Worm (Caenorhabditis elegans): Measurements from ENCODE around the gene K11H3.3.

The K11H3.3 gene

DNA sequence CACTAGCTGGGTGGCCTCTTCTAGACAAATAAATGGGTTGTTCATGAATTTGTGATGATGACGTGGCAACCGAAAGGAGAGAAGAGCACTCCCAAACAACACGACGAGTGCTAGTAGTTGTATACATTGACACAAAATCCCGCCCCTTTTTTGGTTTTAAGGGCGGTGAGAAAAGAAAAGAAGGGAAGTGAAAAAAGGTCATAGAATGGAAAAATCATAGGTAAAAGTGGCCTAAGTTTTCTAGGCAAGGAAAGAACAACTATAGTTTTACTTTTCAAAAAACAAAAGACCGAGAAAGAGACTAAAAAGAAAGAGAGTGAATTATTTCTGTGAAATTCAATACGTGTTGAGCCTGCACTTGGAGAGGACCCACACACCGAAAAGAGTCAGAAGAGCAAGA, 27.2 kb downstream of the K11H3.3 start, which contains the start of gene ZK757.2:
Gene ZK757.2 (minus strand): TSS at position 101 of the 400 bp plus-strand sequence.
- TF ChIP-seq pat-9 (tag; optimal IDR thresholded peaks at IDR 0.05) (no peak), ceh-34 (tag; optimal IDR thresholded peaks at IDR 0.05) (peak; percentile 57)

DNA sequence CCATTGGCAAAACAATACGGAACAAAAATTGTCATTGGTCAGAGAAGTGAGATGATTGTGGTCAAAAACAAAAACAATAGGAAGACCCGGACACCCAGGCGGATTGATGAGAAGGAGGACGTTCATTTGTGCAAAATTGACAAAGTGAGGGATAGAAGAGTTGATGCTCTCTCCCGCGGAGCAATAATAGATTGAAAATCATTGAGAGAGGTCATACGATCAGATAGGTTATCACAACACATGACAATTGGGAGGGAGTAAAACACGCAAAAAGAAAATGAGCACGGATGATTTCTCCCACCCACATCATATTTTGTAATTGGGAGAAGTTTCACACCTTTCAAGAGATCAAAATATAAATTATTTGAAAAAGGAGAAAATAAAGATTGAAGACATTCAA, 34.0 kb downstream of the K11H3.3 start:
- TF ChIP-seq K09A11.1 (tag; optimal IDR thresholded peaks at IDR 0.05; ENCODE audit: insufficient read depth), result no peak
- TF ChIP-seq sox-4 (tag; optimal IDR thresholded peaks at IDR 0.05), result no peak
- no peak for TF ChIP-seq gmeb-2 (tag; optimal IDR thresholded peaks at IDR 0.05)
- TF ChIP-seq ceh-19 (GFP tag; optimal IDR thresholded peaks at IDR 0.05), result no peak
- no peak for TF ChIP-seq zip-5 (tag; optimal IDR thresholded peaks at IDR 0.05)
- no peak for TF ChIP-seq pha-4 (tag; optimal IDR thresholded peaks at IDR 0.05)
- no peak for TF ChIP-seq unc-86 (tag; optimal IDR thresholded peaks at IDR 0.05)
- no peak for TF ChIP-seq pros-1 (tag; optimal IDR thresholded peaks at IDR 0.05)
- TF ChIP-seq pha-2 (tag; optimal IDR thresholded peaks at IDR 0.05), result no peak
- no peak for TF ChIP-seq ceh-48 (tag; optimal IDR thresholded peaks at IDR 0.05)
- no peak for TF ChIP-seq lim-6 (tag; optimal IDR thresholded peaks at IDR 0.05)
- no peak for TF ChIP-seq pag-3 (tag; optimal IDR thresholded peaks at IDR 0.05; ENCODE audit: borderline replicate concordance)
- TF ChIP-seq madf-2 (tag; optimal IDR thresholded peaks at IDR 0.05), result no peak
- no peak for TF ChIP-seq eyg-1 (tag; optimal IDR thresholded peaks at IDR 0.05)
- no peak for TF ChIP-seq ceh-2 (tag; optimal IDR thresholded peaks at IDR 0.05)
- TF ChIP-seq npax-4 (tag; optimal IDR thresholded peaks at IDR 0.05), result no peak
- no peak for TF ChIP-seq fkh-6 (tag; optimal IDR thresholded peaks at IDR 0.05)
- no peak for TF ChIP-seq unc-3 (GFP tag; conservative IDR thresholded peaks at IDR 0.05)
- TF ChIP-seq unc-3 (tag; optimal IDR thresholded peaks at IDR 0.05), result no peak

DNA sequence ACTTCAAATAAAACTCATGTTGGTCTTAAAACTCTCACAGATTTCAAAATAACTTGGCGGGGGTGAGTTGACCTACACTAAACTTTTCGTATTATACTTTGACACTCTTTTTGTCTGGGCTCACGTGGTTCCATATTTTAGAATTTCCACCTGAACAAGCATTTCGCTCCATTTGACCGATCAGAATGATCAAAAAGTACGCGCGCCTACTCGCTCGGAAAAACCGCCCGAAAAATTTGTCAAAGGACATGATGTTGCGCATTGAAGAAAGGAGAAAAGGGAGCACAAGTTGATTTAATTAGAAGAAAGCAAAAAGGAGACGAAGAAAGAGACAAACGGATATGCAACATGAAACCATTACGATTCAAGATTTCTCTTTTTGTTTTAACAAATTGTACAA, 34.7 kb downstream of the K11H3.3 start:
- TF ChIP-seq K02D7.2 (tag; optimal IDR thresholded peaks at IDR 0.05), result no peak
- TF ChIP-seq unc-42 (tag; optimal IDR thresholded peaks at IDR 0.05), result peak; percentile 82

DNA sequence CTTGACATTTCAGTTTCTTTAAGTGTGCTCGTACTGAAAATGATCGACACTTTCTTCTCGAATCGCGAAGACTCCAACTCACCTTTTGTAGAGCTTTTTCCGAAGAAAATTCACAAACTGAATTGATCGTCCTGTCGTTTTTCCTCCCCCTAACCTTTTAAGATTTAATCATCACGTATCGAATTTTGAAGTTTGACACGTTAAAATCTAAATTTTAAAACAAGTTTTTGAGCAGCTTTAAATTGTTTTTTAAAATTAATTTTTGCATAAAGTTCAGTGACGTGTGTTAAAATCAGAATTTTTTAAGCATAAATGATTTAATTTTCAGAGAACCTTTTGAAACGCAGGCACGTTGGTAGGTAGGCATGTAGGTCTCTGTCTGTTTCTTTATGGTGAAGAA, 39.7 kb downstream of the K11H3.3 start, which contains the start of gene alg-4:
Gene alg-4 (minus strand): TSS at position 101 of the 400 bp plus-strand sequence.
- TF ChIP-seq K02D7.2 (tag; optimal IDR thresholded peaks at IDR 0.05), result no peak
- no peak for TF ChIP-seq ceh-34 (tag; optimal IDR thresholded peaks at IDR 0.05)
- no peak for TF ChIP-seq sdc-2 (tag; optimal IDR thresholded peaks at IDR 0.05)
- no peak for TF ChIP-seq ceh-19 (GFP tag; optimal IDR thresholded peaks at IDR 0.05)
- no peak for TF ChIP-seq fkh-6 (tag; optimal IDR thresholded peaks at IDR 0.05)
- no peak for TF ChIP-seq mec-3 (tag; optimal IDR thresholded peaks at IDR 0.05; ENCODE audit: borderline replicate concordance)
- no peak for TF ChIP-seq hlh-8 (tag; optimal IDR thresholded peaks at IDR 0.05)
- TF ChIP-seq pros-1 (tag; optimal IDR thresholded peaks at IDR 0.05), result no peak
- no peak for TF ChIP-seq ceh-6 (GFP tag; optimal IDR thresholded peaks at IDR 0.05)

DNA sequence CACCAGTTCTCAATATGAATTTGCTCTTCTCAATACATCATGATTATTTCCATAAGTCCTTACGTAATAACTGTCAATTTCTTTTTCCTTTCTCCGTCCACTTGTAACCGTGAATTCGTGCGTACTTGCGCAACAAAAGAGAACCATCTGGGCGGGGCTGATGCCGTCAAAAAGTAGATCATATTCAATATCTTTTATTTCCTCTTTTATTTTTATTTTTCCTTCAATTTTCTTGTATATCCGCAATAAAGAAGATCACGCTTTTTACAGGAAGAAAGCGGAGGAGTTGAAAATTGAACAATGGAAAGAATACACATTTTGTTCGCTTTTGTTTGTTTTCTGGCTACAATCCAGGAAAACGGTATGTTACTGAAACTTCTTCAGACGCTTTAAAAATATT, 41.2 kb downstream of the K11H3.3 start, which contains the start of gene mam-7:
Gene mam-7 (plus strand): TSS at position 301 of the 400 bp plus-strand sequence.
- no peak for TF ChIP-seq odd-2 (tag; optimal IDR thresholded peaks at IDR 0.05)
- TF ChIP-seq fax-1 (tag; optimal IDR thresholded peaks at IDR 0.05), result no peak
- no peak for TF ChIP-seq hlh-30 (tag; optimal IDR thresholded peaks at IDR 0.05; ENCODE audit: insufficient read depth)
- no peak for TF ChIP-seq hlh-6 (tag; optimal IDR thresholded peaks at IDR 0.05)
- no peak for TF ChIP-seq ceh-34 (tag; optimal IDR thresholded peaks at IDR 0.05)
- no peak for TF ChIP-seq pros-1 (tag; optimal IDR thresholded peaks at IDR 0.05)
- no peak for TF ChIP-seq ceh-31 (tag; optimal IDR thresholded peaks at IDR 0.05)
- TF ChIP-seq unc-42 (tag; optimal IDR thresholded peaks at IDR 0.05), result no peak
- no peak for TF ChIP-seq ceh-22 (tag; optimal IDR thresholded peaks at IDR 0.05)

DNA sequence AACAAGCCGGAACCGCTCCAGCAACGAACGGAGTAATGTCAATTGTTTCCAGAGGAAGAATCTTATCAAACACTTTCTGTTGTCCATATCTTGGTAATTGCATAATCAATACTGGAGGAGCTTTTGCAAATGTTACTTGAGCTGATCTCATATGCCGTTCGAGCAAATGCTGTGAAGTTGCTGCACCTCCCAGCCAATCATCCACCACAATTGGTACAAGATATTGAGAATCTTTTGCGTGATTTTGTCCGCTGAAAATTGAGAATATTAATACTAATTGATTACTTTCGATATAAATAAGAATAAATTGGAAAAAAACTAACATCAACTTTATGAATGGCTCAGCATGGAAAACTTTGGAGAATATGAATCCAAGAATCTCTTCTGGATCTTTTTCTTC, 48.1 kb downstream of the K11H3.3 start:
- TF ChIP-seq hlh-30 (tag; optimal IDR thresholded peaks at IDR 0.05; ENCODE audit: insufficient read depth) (no peak), pqm-1 (tag; optimal IDR thresholded peaks at IDR 0.05) (no peak), ttx-3 (tag; optimal IDR thresholded peaks at IDR 0.05) (no peak), ama-1 (optimal IDR thresholded peaks at IDR 0.05) (no peak), ceh-22 (tag; optimal IDR thresholded peaks at IDR 0.05) (no peak), elt-4 (tag; optimal IDR thresholded peaks at IDR 0.05) (no peak), sox-4 (tag; optimal IDR thresholded peaks at IDR 0.05) (no peak), pag-3 (tag; optimal IDR thresholded peaks at IDR 0.05; ENCODE audit: borderline replicate concordance) (no peak), ceh-18 (tag; optimal IDR thresholded peaks at IDR 0.05) (no peak), lim-6 (tag; optimal IDR thresholded peaks at IDR 0.05) (no peak), sox-2 (GFP tag; IDR thresholded peaks at IDR 0.05) (no peak), lin-11 (tag; optimal IDR thresholded peaks at IDR 0.05) (no peak), nhr-11 (tag; optimal IDR thresholded peaks at IDR 0.05) (no peak), rnt-1 (tag; optimal IDR thresholded peaks at IDR 0.05) (no peak), ceh-30 (tag; optimal IDR thresholded peaks at IDR 0.05) (no peak), elt-2 (tag; optimal IDR thresholded peaks at IDR 0.05) (no peak), T23F11.4 (GFP tag; optimal IDR thresholded peaks at IDR 0.05) (no peak)

All from whole organism, late embryonic.